Fruit fly (Drosophila melanogaster) whole organism, embryonic: ENCODE results near the gene CG8372.

Source experiments
- Bdp1 ChIP-seq: fragments of 200-800 bp; sonication (Bioruptor generic); optimal IDR thresholded peaks from 3 replicates; lab custom pipeline; 2016; ENCODE audit warnings: missing biosample characterization, missing genetic modification characterization
- CG10654 ChIP-seq: fragments of 200-800 bp; sonication (Bioruptor generic); optimal IDR thresholded peaks from 2 replicates; lab custom pipeline; 2016; ENCODE audit warnings: missing biosample characterization, missing genetic modification characterization
- CG11085 ChIP-seq: fragments of 200-800 bp; sonication (Bioruptor generic); IDR thresholded peaks from 2 replicates; pipeline ENCODE4 v1.3.6; 2022; ENCODE audit warnings: missing biosample characterization, missing genetic modification characterization
- CG11247 ChIP-seq: fragments of 200-800 bp; sonication (Bioruptor generic); IDR thresholded peaks from 2 replicates; pipeline ENCODE4 v1.3.6; 2022; ENCODE audit warnings: missing biosample characterization, missing genetic modification characterization
- CG11398 ChIP-seq: fragments of 200-800 bp; sonication (Bioruptor generic); optimal IDR thresholded peaks from 2 replicates; lab custom pipeline; 2016; ENCODE audit warnings: missing biosample characterization, missing genetic modification characterization
- CG11560 ChIP-seq: fragments of 200-800 bp; sonication (Bioruptor generic); IDR thresholded peaks from 3 replicates; pipeline ENCODE4 v1.3.6; 2022; ENCODE audit warnings: missing biosample characterization, missing genetic modification characterization
- CG13296 ChIP-seq: fragments of 200-800 bp; sonication (Bioruptor generic); optimal IDR thresholded peaks from 3 replicates; lab custom pipeline; 2018; ENCODE audit warnings: missing biosample characterization, mild to moderate bottlenecking, missing genetic modification characterization
- CG14965 ChIP-seq: fragments of 200-800 bp; sonication (Bioruptor generic); optimal IDR thresholded peaks from 2 replicates; lab custom pipeline; 2016; ENCODE audit warnings: missing biosample characterization, missing genetic modification characterization, borderline replicate concordance
- CG1603 ChIP-seq: fragments of 200-800 bp; sonication (Bioruptor generic); optimal IDR thresholded peaks from 2 replicates; lab custom pipeline; 2019; ENCODE audit warnings: missing biosample characterization, mild to moderate bottlenecking, missing genetic modification characterization, moderate library complexity
- CG17328 ChIP-seq: fragments of 200-800 bp; sonication (Bioruptor generic); IDR thresholded peaks from 2 replicates; pipeline ENCODE4 v1.3.6; 2022; ENCODE audit warnings: missing biosample characterization, missing genetic modification characterization
- CG1792 ChIP-seq: fragments of 200-800 bp; sonication (Bioruptor generic); optimal IDR thresholded peaks from 2 replicates; lab custom pipeline; 2016; ENCODE audit warnings: missing biosample characterization, missing genetic modification characterization
- CG2875 ChIP-seq: fragments of 200-800 bp; sonication (Bioruptor generic); optimal IDR thresholded peaks from 2 replicates; lab custom pipeline; 2017; ENCODE audit warnings: missing biosample characterization, mild to moderate bottlenecking, missing genetic modification characterization, missing genetic modification reagents
- CG30403 ChIP-seq: fragments of 200-800 bp; sonication (Bioruptor generic); optimal IDR thresholded peaks from 3 replicates; lab custom pipeline; 2016; ENCODE audit warnings: missing biosample characterization, missing genetic modification characterization
- CG32767 ChIP-seq: fragments of 200-800 bp; sonication (Bioruptor generic); IDR thresholded peaks from 2 replicates; pipeline ENCODE4 v1.3.6; 2022; ENCODE audit warnings: missing biosample characterization, missing genetic modification characterization
- CG3281 ChIP-seq: fragments of 200-800 bp; sonication (Bioruptor generic); optimal IDR thresholded peaks from 3 replicates; lab custom pipeline; 2017; ENCODE audit warnings: missing biosample characterization, mild to moderate bottlenecking, missing genetic modification characterization
- CG34422 ChIP-seq: fragments of 200-800 bp; sonication (Bioruptor generic); IDR thresholded peaks from 3 replicates; pipeline ENCODE4 v1.3.6; 2022; ENCODE audit warnings: missing biosample characterization, missing genetic modification characterization
- CG3995 ChIP-seq: fragments of 200-800 bp; sonication (Bioruptor generic); optimal IDR thresholded peaks from 3 replicates; lab custom pipeline; 2016; ENCODE audit warnings: missing biosample characterization, missing genetic modification characterization
- CG43689 ChIP-seq: fragments of 200-800 bp; sonication (Bioruptor generic); IDR thresholded peaks from 2 replicates; pipeline ENCODE4 v1.3.6; 2022; ENCODE audit warnings: missing biosample characterization, missing genetic modification characterization
- CG4820 ChIP-seq: fragments of 200-800 bp; sonication (Bioruptor generic); optimal IDR thresholded peaks from 3 replicates; lab custom pipeline; 2016; ENCODE audit warnings: missing biosample characterization, missing genetic modification characterization
- CG5245 ChIP-seq: fragments of 200-800 bp; sonication (Bioruptor generic); optimal IDR thresholded peaks from 3 replicates; lab custom pipeline; 2016; ENCODE audit warnings: missing biosample characterization, missing genetic modification characterization
- CG6654 ChIP-seq: fragments of 200-800 bp; sonication (Bioruptor generic); optimal IDR thresholded peaks from 2 replicates; lab custom pipeline; 2017; ENCODE audit warnings: missing biosample characterization, mild to moderate bottlenecking, missing genetic modification characterization
- CG7556 ChIP-seq: fragments of 200-800 bp; sonication (Bioruptor generic); optimal IDR thresholded peaks from 2 replicates; lab custom pipeline; 2017; ENCODE audit warnings: missing biosample characterization, mild to moderate bottlenecking, missing genetic modification characterization
- CG8281 ChIP-seq: fragments of 200-800 bp; sonication (Bioruptor generic); optimal IDR thresholded peaks from 2 replicates; lab custom pipeline; 2018; ENCODE audit warnings: missing biosample characterization, mild to moderate bottlenecking, missing genetic modification characterization, moderate library complexity
- CG9437 ChIP-seq: fragments of 200-800 bp; sonication (Bioruptor generic); optimal IDR thresholded peaks from 2 replicates; lab custom pipeline; 2018; ENCODE audit warnings: missing biosample characterization, mild to moderate bottlenecking, missing genetic modification characterization
- Dll ChIP-seq: fragments of 200-800 bp; sonication (Bioruptor generic); IDR thresholded peaks from 4 replicates; pipeline ENCODE4 v1.3.6; 2022; ENCODE audit warnings: missing biosample characterization, missing genetic modification characterization; ENCODE audit not compliant: partially characterized antibody
- Drgx ChIP-seq: fragments of 200-800 bp; sonication (Bioruptor generic); IDR thresholded peaks from 2 replicates; pipeline ENCODE4 v1.3.6; 2022; ENCODE audit warnings: missing biosample characterization, missing genetic modification characterization
- HLH4C ChIP-seq: fragments of 200-800 bp; sonication (Bioruptor generic); IDR thresholded peaks from 3 replicates; pipeline ENCODE4 v1.3.6; 2022; ENCODE audit warnings: missing biosample characterization, missing genetic modification characterization; ENCODE audit not compliant: partially characterized antibody
- Hand ChIP-seq: fragments of 200-800 bp; sonication (Bioruptor generic); optimal IDR thresholded peaks from 2 replicates; lab custom pipeline; 2017; ENCODE audit warnings: mild to moderate bottlenecking, missing biosample characterization, missing genetic modification reagents, missing genetic modification characterization
- NC2α ChIP-seq: fragments of 200-800 bp; sonication (Bioruptor generic); optimal IDR thresholded peaks from 2 replicates; lab custom pipeline; 2016; ENCODE audit warnings: missing biosample characterization, missing genetic modification characterization
- Nf-YA ChIP-seq: fragments of 200-800 bp; sonication (Bioruptor generic); IDR thresholded peaks from 2 replicates; pipeline ENCODE4 v1.3.6; 2022; ENCODE audit warnings: missing biosample characterization, missing genetic modification characterization
- Ravus ChIP-seq: fragments of 200-800 bp; sonication (Bioruptor generic); IDR thresholded peaks from 2 replicates; pipeline ENCODE4 v1.3.6; 2022; ENCODE audit warnings: missing biosample characterization, missing genetic modification characterization
- Ssrp ChIP-seq: fragments of 200-800 bp; sonication (Bioruptor generic); optimal IDR thresholded peaks from 2 replicates; lab custom pipeline; 2018; ENCODE audit warnings: missing biosample characterization, mild to moderate bottlenecking, missing genetic modification characterization, moderate library complexity
- aop ChIP-seq: fragments of 200-800 bp; sonication (Bioruptor generic); IDR thresholded peaks from 2 replicates; pipeline ENCODE4 v1.3.6; 2022; ENCODE audit warnings: missing biosample characterization, missing genetic modification characterization
- bbx ChIP-seq: fragments of 200-800 bp; sonication (Bioruptor generic); IDR thresholded peaks from 2 replicates; pipeline ENCODE4 v1.3.6; 2022; ENCODE audit warnings: missing biosample characterization, missing genetic modification characterization; ENCODE audit not compliant: partially characterized antibody
- cato ChIP-seq: fragments of 200-800 bp; sonication (Bioruptor generic); optimal IDR thresholded peaks from 2 replicates; lab custom pipeline; 2016; ENCODE audit warnings: missing biosample characterization, missing genetic modification characterization, borderline replicate concordance
- chn ChIP-seq: fragments of 200-800 bp; sonication (Bioruptor generic); optimal IDR thresholded peaks from 2 replicates; lab custom pipeline; 2016; ENCODE audit warnings: missing biosample characterization, missing genetic modification characterization
- crol ChIP-seq: fragments of 200-800 bp; sonication (Bioruptor generic); IDR thresholded peaks from 2 replicates; pipeline ENCODE4 v1.3.6; 2022; ENCODE audit warnings: missing biosample characterization, missing genetic modification characterization
- disco-r ChIP-seq: fragments of 200-800 bp; sonication (Bioruptor generic); optimal IDR thresholded peaks from 2 replicates; lab custom pipeline; 2016; ENCODE audit warnings: missing biosample characterization, missing genetic modification characterization
- en ChIP-seq: fragments of 200-800 bp; sonication (Bioruptor generic); optimal IDR thresholded peaks from 2 replicates; lab custom pipeline; 2016; ENCODE audit warnings: missing biosample characterization, missing genetic modification characterization
- grn ChIP-seq: fragments of 200-800 bp; sonication (Bioruptor generic); optimal IDR thresholded peaks from 3 replicates; lab custom pipeline; 2017; ENCODE audit warnings: missing biosample characterization, missing genetic modification characterization
- lilli ChIP-seq: fragments of 200-800 bp; sonication (Bioruptor generic); optimal IDR thresholded peaks from 3 replicates; lab custom pipeline; 2016; ENCODE audit warnings: missing biosample characterization, missing genetic modification characterization
- mld ChIP-seq: fragments of 200-800 bp; sonication (Bioruptor generic); IDR thresholded peaks from 3 replicates; pipeline ENCODE4 v1.3.6; 2022; ENCODE audit warnings: missing biosample characterization, missing genetic modification characterization; ENCODE audit not compliant: partially characterized antibody
- pan ChIP-seq, 4 experiments: fragments of >200 bp in 3 of 4; fragments of 200-800 bp in 1 of 4; sonication (Bioruptor generic) in 1 of 4; optimal IDR thresholded peaks in 3 of 4; IDR thresholded peaks in 1 of 4; 2 replicates each; pipeline versions ENCODE4 v1.3.6 to Lab custom; 2017 to 2022; ENCODE audit warnings: missing biosample characterization in 2 of 4, missing genetic modification characterization in 2 of 4, mixed read lengths in 1 of 4
- sd ChIP-seq: fragments of 200-800 bp; sonication (Bioruptor generic); optimal IDR thresholded peaks from 3 replicates; lab custom pipeline; 2018; ENCODE audit warnings: missing biosample characterization, mild to moderate bottlenecking, missing genetic modification characterization, moderate library complexity
- stc ChIP-seq: fragments of 200-800 bp; sonication (Bioruptor generic); IDR thresholded peaks from 2 replicates; pipeline ENCODE4 v1.3.6; 2022; ENCODE audit warnings: missing biosample characterization, missing genetic modification characterization
- unc-4 ChIP-seq: fragments of 200-800 bp; sonication (Bioruptor generic); IDR thresholded peaks from 2 replicates; pipeline ENCODE4 v1.3.6; 2022; ENCODE audit warnings: missing biosample characterization, missing genetic modification characterization; ENCODE audit not compliant: partially characterized antibody
- z ChIP-seq: fragments of 200-800 bp; sonication (Bioruptor generic); IDR thresholded peaks from 3 replicates; pipeline ENCODE4 v1.3.6; 2022; ENCODE audit warnings: missing biosample characterization, missing genetic modification characterization
- zen ChIP-seq: fragments of 200-800 bp; sonication (Bioruptor generic); optimal IDR thresholded peaks from 3 replicates; lab custom pipeline; 2018; ENCODE audit warnings: missing biosample characterization, mild to moderate bottlenecking, missing genetic modification characterization, moderate library complexity

Gene CG8372

dm6 chr2L:8162307-8163024 lies 50.2 kb downstream of the CG8372 start, which contains the start of gene Acbp1 (continued):
- TF ChIP-seq CG30403 (GFP tag; lab: Kevin White, UChicago) (peak; percentile 97), Ravus (GFP tag; lab: Robert Waterston, UW) (peak; percentile 4; the same call in 1 of the 2 replicates), sd (tag; lab: Kevin White, UChicago) (peak; percentile 93), en (GFP tag; lab: Kevin White, UChicago) (peak; percentile 92), aop (GFP tag; lab: Robert Waterston, UW) (peak; percentile 75), stc (peak; percentile 81), CG1792 (GFP tag; lab: Kevin White, UChicago) (peak; percentile 94), Nf-YA (GFP tag; lab: Robert Waterston, UW) (peak; percentile 81), unc-4 (GFP tag; lab: Robert Waterston, UW) (peak; percentile 89), CG9437 (peak; percentile 93), CG11085 (GFP tag; lab: Robert Waterston, UW) (peak; percentile 86), Dll (GFP tag; lab: Robert Waterston, UW) (peak; percentile 86), CG4820 (GFP tag; lab: Kevin White, UChicago) (peak; percentile 100), CG13296 (peak; percentile 99), CG32767 (GFP tag; lab: Robert Waterston, UW) (peak; percentile 93), CG11560 (peak; percentile 80), chn (peak; percentile 94), Bdp1 (GFP tag; lab: Kevin White, UChicago) (peak; percentile 92), CG34422 (GFP tag; lab: Robert Waterston, UW) (peak; percentile 93), CG43689 (peak; percentile 39), CG3995 (GFP tag; lab: Kevin White, UChicago) (peak; percentile 61), disco-r (GFP tag; lab: Kevin White, UChicago) (peak; percentile 82), z (GFP tag; lab: Robert Waterston, UW) (peak; percentile 54; the same call in 1 of the 3 replicates), NC2α (GFP tag; lab: Kevin White, UChicago) (peak; percentile 87), zen (tag; lab: Kevin White, UChicago) (peak; percentile 96), CG17328 (peak; percentile 81), CG1603 (peak; percentile 95), CG2875 (GFP tag; lab: Kevin White, UChicago) (peak; percentile 94), bbx (GFP tag; lab: Robert Waterston, UW) (peak; percentile 79), CG11398 (GFP tag; lab: Kevin White, UChicago) (peak; percentile 89), CG5245 (GFP tag; lab: Kevin White, UChicago) (peak; percentile 70), HLH4C (GFP tag; lab: Robert Waterston, UW) (peak; percentile 68; the same call in 1 of the 3 replicates), CG11247 (peak; percentile 89), pan (optimal IDR thresholded peaks at IDR 0.05; lab: Kevin White, UChicago) (no peak), pan (GFP tag; optimal IDR thresholded peaks at IDR 0.05 in 1 of 2, IDR thresholded peaks at IDR 0.05 in 1 of 2) (peak in 1 of 2 experiments; percentile 89), CG8281 (peak; percentile 88), mld (GFP tag; lab: Robert Waterston, UW) (peak; percentile 81; the same call in 2 of the 3 replicates), CG10654 (peak; percentile 92), CG3281 (peak; percentile 98), cato (peak; percentile 86), crol (no peak), lilli (GFP tag; lab: Kevin White, UChicago) (peak; percentile 97), CG6654 (GFP tag; lab: Kevin White, UChicago) (peak; percentile 82), Ssrp (tag; lab: Kevin White, UChicago) (peak; percentile 93), Hand (GFP tag; lab: Kevin White, UChicago) (peak; percentile 99), CG14965 (peak; percentile 75), grn (peak; percentile 67), CG7556 (GFP tag; lab: Kevin White, UChicago) (peak; percentile 98), Drgx (peak; percentile 90)
